Worm (Caenorhabditis elegans) whole organism, L1 larva: Measurements from ENCODE around the gene zig-10.
A peak's percentile ranks its signal among the peaks of the same experiment; 100 is the strongest.

ENCODE experiments used
- F16B12.6 ChIP-seq: fragments of 150-350 bp; optimal IDR thresholded peaks from 2 replicates; lab custom pipeline; 2014; ENCODE audit warnings: missing biosample characterization, missing genetic modification characterization
- aha-1 ChIP-seq: fragments of 150-350 bp; optimal IDR thresholded peaks from 2 replicates; lab custom pipeline; 2014; ENCODE audit warnings: missing biosample characterization, missing genetic modification characterization
- blmp-1 ChIP-seq: fragments of 150-350 bp; optimal IDR thresholded peaks from 2 replicates; lab custom pipeline; 2014; ENCODE audit warnings: missing biosample characterization, missing genetic modification characterization
- ceh-82 ChIP-seq, 3 experiments: fragments of 150-350 bp in 1 of 3; sonication (generic microtip) in 2 of 3; optimal IDR thresholded peaks; 2 replicates each; lab custom pipeline; 2014 to 2017; ENCODE audit warnings: missing biosample characterization in 3 of 3, missing genetic modification characterization in 3 of 3
- dpl-1 ChIP-seq, 3 experiments: fragments of 150-350 bp in 2 of 3; sonication (generic microtip) in 1 of 3; optimal IDR thresholded peaks; 2 replicates each; lab custom pipeline; 2014 to 2017; ENCODE audit warnings: missing biosample characterization in 3 of 3, missing genetic modification characterization in 3 of 3, missing genetic modification reagents in 3 of 3
- dsc-1 ChIP-seq: sonication (generic microtip); optimal IDR thresholded peaks from 2 replicates; lab custom pipeline; 2016; ENCODE audit warnings: mild to moderate bottlenecking, missing genetic modification characterization, missing compliant biosample characterization
- elt-2 ChIP-seq: sonication (generic microtip); optimal IDR thresholded peaks from 2 replicates; lab custom pipeline; 2016; ENCODE audit warnings: missing genetic modification characterization, mild to moderate bottlenecking, inconsistent platforms, missing compliant biosample characterization, missing genetic modification reagents
- elt-3 ChIP-seq, 6 experiments: fragments of 150-350 bp in 1 of 6; sonication (generic microtip); optimal IDR thresholded peaks; 2 replicates each; lab custom pipeline; 2017 to 2018; ENCODE audit warnings: missing biosample characterization in 6 of 6, missing genetic modification characterization in 6 of 6, inconsistent platforms in 1 of 6
- ets-5 ChIP-seq: fragments of 200-800 bp; sonication (Bioruptor generic); IDR thresholded peaks from 2 replicates; pipeline ENCODE4 v1.3.6; 2022; ENCODE audit warnings: missing genetic modification characterization, missing compliant biosample characterization
- fkh-4 ChIP-seq: sonication (generic microtip); optimal IDR thresholded peaks from 2 replicates; lab custom pipeline; 2016; ENCODE audit warnings: missing compliant biosample characterization, missing genetic modification characterization, borderline replicate concordance
- fos-1 ChIP-seq: fragments of 150-350 bp; optimal IDR thresholded peaks from 2 replicates; lab custom pipeline; 2014; ENCODE audit warnings: missing biosample characterization, missing genetic modification characterization
- hlh-17 ChIP-seq: fragments of 200-800 bp; sonication (Bioruptor generic); optimal IDR thresholded peaks from 2 replicates; lab custom pipeline; 2018; ENCODE audit warnings: missing genetic modification characterization, mild to moderate bottlenecking, missing compliant biosample characterization, moderate library complexity, borderline replicate concordance
- lin-13 ChIP-seq: fragments of 150-350 bp; optimal IDR thresholded peaks from 2 replicates; lab custom pipeline; 2014; ENCODE audit warnings: missing biosample characterization, missing genetic modification reagents, missing genetic modification characterization
- lin-14 ChIP-seq: fragments of 200-800 bp; sonication (Bioruptor generic); optimal IDR thresholded peaks from 2 replicates; lab custom pipeline; 2018; ENCODE audit warnings: mild to moderate bottlenecking, missing genetic modification characterization, moderate library complexity, missing compliant biosample characterization
- lin-35 ChIP-seq, 2 experiments: fragments of 150-350 bp; optimal IDR thresholded peaks; 2 replicates each; lab custom pipeline; 2014; ENCODE audit warnings: missing biosample characterization in 2 of 2, missing genetic modification characterization in 2 of 2, missing genetic modification reagents in 2 of 2
- mdl-1 ChIP-seq, 2 experiments: fragments of 150-350 bp; optimal IDR thresholded peaks; 2 replicates each; lab custom pipeline; 2014 to 2017; ENCODE audit warnings: missing biosample characterization in 2 of 2, missing genetic modification characterization in 2 of 2, inconsistent platforms in 1 of 2
- mef-2 ChIP-seq: fragments of 150-350 bp; optimal IDR thresholded peaks from 2 replicates; lab custom pipeline; 2014; ENCODE audit warnings: missing biosample characterization, missing genetic modification characterization
- mep-1 ChIP-seq: fragments of 150-350 bp; optimal IDR thresholded peaks from 2 replicates; lab custom pipeline; 2014; ENCODE audit warnings: missing biosample characterization, missing genetic modification characterization
- nhr-12 ChIP-seq: sonication (generic microtip); optimal IDR thresholded peaks from 2 replicates; lab custom pipeline; 2017; ENCODE audit warnings: missing biosample characterization, missing genetic modification characterization
- nhr-19 ChIP-seq: fragments of 200-800 bp; sonication (Bioruptor generic); conservative IDR thresholded peaks from 2 replicates; pipeline ENCODE4 v1.3.6; 2022; ENCODE audit warnings: missing genetic modification characterization, missing compliant biosample characterization
- nhr-76 ChIP-seq: sonication (generic microtip); optimal IDR thresholded peaks from 2 replicates; lab custom pipeline; 2017; ENCODE audit warnings: missing biosample characterization, missing genetic modification characterization
- pax-3 ChIP-seq: fragments of 200-800 bp; sonication (Bioruptor generic); optimal IDR thresholded peaks from 2 replicates; lab custom pipeline; 2018; ENCODE audit warnings: mild to moderate bottlenecking, missing genetic modification characterization, moderate library complexity, missing compliant biosample characterization
- rnt-1 ChIP-seq: sonication (generic microtip); optimal IDR thresholded peaks from 2 replicates; lab custom pipeline; 2016; ENCODE audit warnings: mild to moderate bottlenecking, missing genetic modification characterization, moderate library complexity, missing compliant biosample characterization
- sox-4 ChIP-seq: sonication (generic microtip); optimal IDR thresholded peaks from 2 replicates; lab custom pipeline; 2016; ENCODE audit warnings: missing genetic modification characterization, missing compliant biosample characterization
- tlp-1 ChIP-seq: fragments of 150-350 bp; optimal IDR thresholded peaks from 2 replicates; lab custom pipeline; 2014; ENCODE audit warnings: missing biosample characterization, missing genetic modification characterization
- unc-30 ChIP-seq: sonication (generic microtip); optimal IDR thresholded peaks from 2 replicates; lab custom pipeline; 2017; ENCODE audit warnings: missing biosample characterization, missing genetic modification characterization
- xbp-1 ChIP-seq: sonication (generic microtip); optimal IDR thresholded peaks from 2 replicates; lab custom pipeline; 2016; ENCODE audit warnings: missing genetic modification characterization, missing compliant biosample characterization
- ztf-11 ChIP-seq, 2 experiments: sonication (generic microtip); optimal IDR thresholded peaks; 2 replicates each; lab custom pipeline; 2016 to 2017; ENCODE audit warnings: missing genetic modification characterization in 2 of 2, missing biosample characterization in 1 of 2, missing compliant biosample characterization in 1 of 2
- ztf-4 ChIP-seq: fragments of 150-350 bp; optimal IDR thresholded peaks from 2 replicates; lab custom pipeline; 2014; ENCODE audit warnings: missing biosample characterization, missing genetic modification characterization

Gene zig-10

ce11 chrII:6413788-6414187 lies 15.3 kb downstream of the zig-10 start:
- TF ChIP-seq lin-14 (GFP tag; lab: Kevin White, UChicago) (peak; percentile 43), elt-3 (tag; optimal IDR thresholded peaks at IDR 0.05; lab: Kevin White, UChicago) (peak in 1 of 6 experiments; percentile 61), nhr-76 (no peak), pax-3 (tag; lab: Kevin White, UChicago) (peak; percentile 28), unc-30 (tag; lab: Kevin White, UChicago) (no peak), xbp-1 (tag; lab: Kevin White, UChicago) (no peak), elt-2 (peak; percentile 89), lin-35 (GFP tag; optimal IDR thresholded peaks at IDR 0.05; lab: Kevin White, UChicago) (peak in 1 of 2 experiments; percentile 22), dpl-1 (GFP tag; optimal IDR thresholded peaks at IDR 0.05; lab: Kevin White, UChicago) (no peak), ets-5 (GFP tag; lab: Robert Waterston, UW) (no peak), sox-4 (tag; lab: Kevin White, UChicago) (no peak)

ce11 chrII:6417999-6418398 lies 19.5 kb downstream of the zig-10 start:
- TF ChIP-seq lin-35 (GFP tag; optimal IDR thresholded peaks at IDR 0.05; lab: Kevin White, UChicago) = no peak
- TF ChIP-seq fkh-4 (tag; lab: Kevin White, UChicago) = no peak
- TF ChIP-seq fos-1 (tag; lab: Kevin White, UChicago) = no peak
- no peak for TF ChIP-seq ztf-11 (tag; optimal IDR thresholded peaks at IDR 0.05; lab: Kevin White, UChicago)

- TF ChIP-seq ztf-4 (tag; lab: Kevin White, UChicago) (no peak), aha-1 (tag; lab: Kevin White, UChicago) (no peak), mep-1 (no peak), ets-5 (GFP tag; lab: Robert Waterston, UW) (no peak), blmp-1 (tag; lab: Kevin White, UChicago) (no peak), hlh-17 (GFP tag; lab: Kevin White, UChicago) (no peak)
Measured at ce11 chrII:6419163-6419562, 20.7 kb downstream of the zig-10 start.

- TF ChIP-seq aha-1 (tag; lab: Kevin White, UChicago) (no peak), tlp-1 (no peak), mdl-1 (tag; optimal IDR thresholded peaks at IDR 0.05; lab: Kevin White, UChicago) (no peak)
Measured at ce11 chrII:6422812-6423211, 24.3 kb downstream of the zig-10 start, which contains the start of gene K03H9.3. K03H9.3 (plus strand) TSS chrII:6423112.

ce11 chrII:6425993-6426392 lies 27.5 kb downstream of the zig-10 start, which contains the start of gene col-75:
col-75 (plus strand) TSS chrII:6426293.
- no peak for TF ChIP-seq nhr-12 (tag; lab: Kevin White, UChicago)
- TF ChIP-seq hlh-17 (GFP tag; lab: Kevin White, UChicago) = no peak
- TF ChIP-seq F16B12.6 (tag; lab: Kevin White, UChicago) = no peak
- TF ChIP-seq rnt-1 (tag; lab: Kevin White, UChicago) = no peak
- no peak for TF ChIP-seq dsc-1
- no peak for TF ChIP-seq nhr-19 (GFP tag; lab: Robert Waterston, UW)
- TF ChIP-seq mef-2 (tag; lab: Kevin White, UChicago) = no peak

ce11 chrII:6436845-6437244 lies 38.3 kb downstream of the zig-10 start:
- TF ChIP-seq ceh-82 (tag; optimal IDR thresholded peaks at IDR 0.05; lab: Kevin White, UChicago) (no peak), ztf-11 (tag; optimal IDR thresholded peaks at IDR 0.05; lab: Kevin White, UChicago) (peak in 1 of 2 experiments; percentile 0)

- TF ChIP-seq lin-13 (no peak), ztf-4 (tag; lab: Kevin White, UChicago) (no peak), dpl-1 (GFP tag; optimal IDR thresholded peaks at IDR 0.05; lab: Kevin White, UChicago) (no peak), xbp-1 (tag; lab: Kevin White, UChicago) (no peak), aha-1 (tag; lab: Kevin White, UChicago) (no peak)
Measured at ce11 chrII:6441128-6441527, 42.6 kb downstream of the zig-10 start, which contains the start of gene cutl-16. cutl-16 (plus strand) TSS chrII:6441428.
